Fruit fly (Drosophila melanogaster): Measurements from ENCODE around the gene fuss.

The fuss gene

dm6 chr4:995958-996357, 17.7 kb upstream of the fuss start:
- TF ChIP-seq Pif1A (GFP tag; optimal IDR thresholded peaks at IDR 0.05), result no peak
- no peak for TF ChIP-seq CG13204 (GFP tag; optimal IDR thresholded peaks at IDR 0.05)
- TF ChIP-seq fd96Ca (GFP tag; IDR thresholded peaks at IDR 0.05), result no peak

dm6 chr4:989058-989770, 10.9 kb upstream of the fuss start, which contains the start of gene toy:
TSS of gene toy (plus strand) at chr4:989725.
- TF ChIP-seq CG8159 (tag; optimal IDR thresholded peaks at IDR 0.05) (no peak), D1 (tag; optimal IDR thresholded peaks at IDR 0.05) (peak; percentile 83), CG32121 (GFP tag; IDR thresholded peaks at IDR 0.05) (no peak)

dm6 chr4:988379-988778, 10.1 kb upstream of the fuss start:
- TF ChIP-seq Pif1B (GFP tag; optimal IDR thresholded peaks at IDR 0.05) (no peak), CG15710 (tag; optimal IDR thresholded peaks at IDR 0.05) (no peak), EcR (GFP tag; optimal IDR thresholded peaks at IDR 0.05) (no peak), CG13204 (GFP tag; optimal IDR thresholded peaks at IDR 0.05) (no peak), gl (tag; optimal IDR thresholded peaks at IDR 0.05) (no peak), CG34367 (tag; optimal IDR thresholded peaks at IDR 0.05) (no peak), CG8159 (tag; optimal IDR thresholded peaks at IDR 0.05) (no peak), Pif1A (GFP tag; optimal IDR thresholded peaks at IDR 0.05) (no peak), fd96Ca (GFP tag; IDR thresholded peaks at IDR 0.05) (no peak), D1 (tag; optimal IDR thresholded peaks at IDR 0.05) (no peak), CG14655 (GFP tag; optimal IDR thresholded peaks at IDR 0.05) (no peak), CG8301 (tag; optimal IDR thresholded peaks at IDR 0.05) (no peak), CG10348 (GFP tag; IDR thresholded peaks at IDR 0.05) (no peak), CG12605 (GFP tag; IDR thresholded peaks at IDR 0.05) (no peak), rn (GFP tag; IDR thresholded peaks at IDR 0.05) (no peak), Snoo (tag; optimal IDR thresholded peaks at IDR 0.05) (no peak), CG9948 (tag; optimal IDR thresholded peaks at IDR 0.05) (no peak), CG4496 (GFP tag; IDR thresholded peaks at IDR 0.05) (no peak)

dm6 chr4:984755-985154, 6.5 kb upstream of the fuss start:
- TF ChIP-seq Pif1A (GFP tag; optimal IDR thresholded peaks at IDR 0.05), result no peak

dm6 chr4:982791-983407, 4.6 kb upstream of the fuss start:
- TF ChIP-seq CG15710 (tag; optimal IDR thresholded peaks at IDR 0.05) (no peak), Pif1A (GFP tag; optimal IDR thresholded peaks at IDR 0.05) (peak; percentile 14)

dm6 chr4:981157-981556, 2.9 kb upstream of the fuss start:
- TF ChIP-seq CG8301 (tag; optimal IDR thresholded peaks at IDR 0.05) (no peak), rn (GFP tag; IDR thresholded peaks at IDR 0.05) (no peak), Snoo (tag; optimal IDR thresholded peaks at IDR 0.05) (no peak), fd96Ca (GFP tag; IDR thresholded peaks at IDR 0.05) (no peak), CG12605 (GFP tag; IDR thresholded peaks at IDR 0.05) (no peak), Ets98B (GFP tag; IDR thresholded peaks at IDR 0.05) (no peak), CG13204 (GFP tag; optimal IDR thresholded peaks at IDR 0.05) (no peak), CG34367 (tag; optimal IDR thresholded peaks at IDR 0.05) (no peak), CG15710 (tag; optimal IDR thresholded peaks at IDR 0.05) (no peak), Pif1A (GFP tag; optimal IDR thresholded peaks at IDR 0.05) (no peak), EcR (GFP tag; optimal IDR thresholded peaks at IDR 0.05) (no peak), CG8159 (tag; optimal IDR thresholded peaks at IDR 0.05) (no peak), CG17806 (tag; optimal IDR thresholded peaks at IDR 0.05) (no peak), CG4496 (GFP tag; IDR thresholded peaks at IDR 0.05) (no peak), D1 (tag; optimal IDR thresholded peaks at IDR 0.05) (no peak), CG32121 (GFP tag; IDR thresholded peaks at IDR 0.05) (no peak), CG10348 (GFP tag; IDR thresholded peaks at IDR 0.05) (no peak), gl (tag; optimal IDR thresholded peaks at IDR 0.05) (no peak), CG9948 (tag; optimal IDR thresholded peaks at IDR 0.05) (no peak)

dm6 chr4:980475-980856, 2.2 kb upstream of the fuss start:
- TF ChIP-seq gl (tag; optimal IDR thresholded peaks at IDR 0.05) (no peak), CG9948 (tag; optimal IDR thresholded peaks at IDR 0.05) (no peak), fd96Ca (GFP tag; IDR thresholded peaks at IDR 0.05) (no peak), D1 (tag; optimal IDR thresholded peaks at IDR 0.05) (peak; percentile 53)

Data from whole organism, pupa.